Fruit fly (Drosophila melanogaster) whole organism, prepupa: ENCODE measurements around the gene CG13724.

Source experiments
- Blimp-1 ChIP-seq: fragments of 200-800 bp; sonication (Bioruptor generic); optimal IDR thresholded peaks from 3 replicates; lab custom pipeline; 2017; ENCODE audit warnings: missing biosample characterization, missing genetic modification characterization, mild to moderate bottlenecking, moderate library complexity, missing genetic modification reagents
- CG11294 ChIP-seq: fragments of 200-800 bp; sonication (Bioruptor generic); IDR thresholded peaks from 2 replicates; pipeline ENCODE4 v1.3.6; 2022; ENCODE audit warnings: missing biosample characterization, missing genetic modification characterization
- CG3032 ChIP-seq: fragments of 200-800 bp; optimal IDR thresholded peaks from 2 replicates; lab custom pipeline; 2019; ENCODE audit warnings: missing biosample characterization, mild to moderate bottlenecking, missing genetic modification characterization, moderate library complexity
- CG6163 ChIP-seq: fragments of 200-800 bp; sonication (Bioruptor generic); IDR thresholded peaks from 3 replicates; pipeline ENCODE4 v1.3.6; 2022; ENCODE audit warnings: missing biosample characterization, missing genetic modification characterization
- CG6276 ChIP-seq: fragments of 200-800 bp; sonication (Bioruptor generic); optimal IDR thresholded peaks from 2 replicates; lab custom pipeline; 2017; ENCODE audit warnings: missing biosample characterization, mild to moderate bottlenecking, missing genetic modification characterization
- CG8119 ChIP-seq: fragments of 200-800 bp; sonication (Bioruptor generic); IDR thresholded peaks from 3 replicates; pipeline ENCODE4 v1.3.6; 2022; ENCODE audit warnings: missing biosample characterization, missing genetic modification characterization
- Eip93F ChIP-seq: fragments of 200-800 bp; sonication (Bioruptor generic); optimal IDR thresholded peaks from 2 replicates; lab custom pipeline; 2016; ENCODE audit warnings: missing biosample characterization, mild to moderate bottlenecking, missing genetic modification characterization
- Ets21C ChIP-seq: fragments of 200-800 bp; sonication (Bioruptor generic); optimal IDR thresholded peaks from 3 replicates; lab custom pipeline; 2016; ENCODE audit warnings: missing biosample characterization, missing genetic modification characterization
- Hr4 ChIP-seq: fragments of 200-800 bp; sonication (Bioruptor generic); optimal IDR thresholded peaks from 3 replicates; lab custom pipeline; 2016; ENCODE audit warnings: missing biosample characterization, missing genetic modification characterization
- OdsH ChIP-seq: fragments of 200-800 bp; sonication (Bioruptor generic); optimal IDR thresholded peaks from 3 replicates; lab custom pipeline; 2016; ENCODE audit warnings: missing biosample characterization, missing genetic modification characterization
- pdm3 ChIP-seq: fragments of 200-800 bp; sonication (Bioruptor generic); optimal IDR thresholded peaks from 3 replicates; lab custom pipeline; 2016; ENCODE audit warnings: missing biosample characterization, missing genetic modification characterization

dm6 chr3L:17320711-17321110, 1.9 kb upstream of the CG13724 start, which contains the start of gene ND-24L:
- TF ChIP-seq CG11294 (GFP tag; lab: Robert Waterston, UW) (no peak), Eip93F (GFP tag; lab: Kevin White, UChicago) (no peak), CG6163 (GFP tag; lab: Robert Waterston, UW) (no peak), Ets21C (no peak), CG6276 (GFP tag; lab: Kevin White, UChicago) (no peak), Hr4 (GFP tag; lab: Kevin White, UChicago) (no peak), pdm3 (GFP tag; lab: Kevin White, UChicago) (no peak), Blimp-1 (GFP tag; lab: Kevin White, UChicago) (no peak), OdsH (GFP tag; lab: Kevin White, UChicago) (no peak), CG3032 (tag; lab: Kevin White, UChicago) (no peak), CG8119 (no peak)
